Worm (Caenorhabditis elegans) whole organism, L3 larva: ENCODE results near the gene rps-3.

Experiments used
- R02D3.7 ChIP-seq: fragments of 150-350 bp; optimal IDR thresholded peaks from 2 replicates; lab custom pipeline; 2014; ENCODE audit warnings: missing biosample characterization, missing genetic modification characterization
- ZK546.5 ChIP-seq: sonication (generic microtip); optimal IDR thresholded peaks from 2 replicates; lab custom pipeline; 2017; ENCODE audit warnings: missing biosample characterization, missing genetic modification characterization
- aly-2 ChIP-seq: fragments of 150-350 bp; optimal IDR thresholded peaks from 2 replicates; lab custom pipeline; 2014; ENCODE audit warnings: missing biosample characterization, missing genetic modification characterization
- ama-1 ChIP-seq: fragments of 150-350 bp; optimal IDR thresholded peaks from 2 replicates; lab custom pipeline; 2018
- ceh-16 ChIP-seq: sonication (generic microtip); optimal IDR thresholded peaks from 2 replicates; lab custom pipeline; 2017; ENCODE audit warnings: missing biosample characterization, missing genetic modification characterization
- ceh-28 ChIP-seq: fragments of 150-350 bp; optimal IDR thresholded peaks from 2 replicates; lab custom pipeline; 2014; ENCODE audit warnings: missing biosample characterization, missing genetic modification reagents, missing genetic modification characterization
- ceh-82 ChIP-seq: fragments of 150-350 bp; optimal IDR thresholded peaks from 2 replicates; lab custom pipeline; 2014; ENCODE audit warnings: missing biosample characterization, missing genetic modification characterization
- daf-12 ChIP-seq: fragments of 150-350 bp; optimal IDR thresholded peaks from 2 replicates; lab custom pipeline; 2014; ENCODE audit warnings: missing biosample characterization, missing genetic modification reagents, missing genetic modification characterization
- egl-27 ChIP-seq: sonication (generic microtip); optimal IDR thresholded peaks from 4 replicates; lab custom pipeline; 2017; ENCODE audit warnings: missing biosample characterization, missing genetic modification reagents, missing genetic modification characterization
- egl-5 ChIP-seq: fragments of 150-350 bp; optimal IDR thresholded peaks from 2 replicates; lab custom pipeline; 2017; ENCODE audit warnings: missing biosample characterization, missing genetic modification reagents, missing genetic modification characterization, inconsistent platforms
- elt-2 ChIP-seq: sonication (generic microtip); optimal IDR thresholded peaks from 2 replicates; lab custom pipeline; 2016; ENCODE audit warnings: missing genetic modification reagents, mild to moderate bottlenecking, missing genetic modification characterization, missing compliant biosample characterization
- elt-3 ChIP-seq, 3 experiments: fragments of 150-350 bp in 1 of 3; sonication (generic microtip) in 2 of 3; optimal IDR thresholded peaks; 2 replicates in 2 of 3; 4 replicates in 1 of 3; lab custom pipeline; 2014 to 2017; ENCODE audit warnings: missing biosample characterization in 3 of 3, missing genetic modification characterization in 3 of 3
- eor-1 ChIP-seq, 2 experiments: fragments of 150-350 bp; optimal IDR thresholded peaks; 2 replicates each; lab custom pipeline; 2014 to 2018; ENCODE audit warnings: missing biosample characterization in 2 of 2, missing genetic modification characterization in 2 of 2
- fkh-10 ChIP-seq: sonication (generic microtip); optimal IDR thresholded peaks from 2 replicates; lab custom pipeline; 2017; ENCODE audit warnings: missing biosample characterization, missing genetic modification reagents, missing genetic modification characterization
- fkh-2 ChIP-seq: fragments of 150-350 bp; optimal IDR thresholded peaks from 2 replicates; lab custom pipeline; 2014; ENCODE audit warnings: missing biosample characterization, missing genetic modification reagents, missing genetic modification characterization
- fos-1 ChIP-seq: fragments of 150-350 bp; optimal IDR thresholded peaks from 2 replicates; lab custom pipeline; 2014; ENCODE audit warnings: missing biosample characterization, missing genetic modification characterization
- hmg-11 ChIP-seq: sonication (generic microtip); optimal IDR thresholded peaks from 2 replicates; lab custom pipeline; 2016; ENCODE audit warnings: missing genetic modification characterization, missing compliant biosample characterization
- jun-1 ChIP-seq: fragments of 150-350 bp; optimal IDR thresholded peaks from 2 replicates; lab custom pipeline; 2014; ENCODE audit warnings: missing biosample characterization, missing genetic modification reagents, missing genetic modification characterization
- lin-15B ChIP-seq: fragments of 150-350 bp; optimal IDR thresholded peaks from 2 replicates; lab custom pipeline; 2014; ENCODE audit warnings: missing biosample characterization, missing genetic modification characterization
- lin-39 ChIP-seq: fragments of 150-350 bp; optimal IDR thresholded peaks from 2 replicates; lab custom pipeline; 2018; ENCODE audit warnings: missing biosample characterization, missing genetic modification reagents, missing genetic modification characterization
- lsy-12 ChIP-seq: sonication (generic microtip); optimal IDR thresholded peaks from 2 replicates; lab custom pipeline; 2016; ENCODE audit warnings: mild to moderate bottlenecking, missing genetic modification characterization, missing compliant biosample characterization
- mdl-1 ChIP-seq: fragments of 150-350 bp; optimal IDR thresholded peaks from 2 replicates; lab custom pipeline; 2014; ENCODE audit warnings: missing biosample characterization, missing genetic modification characterization
- mml-1 ChIP-seq: fragments of 150-350 bp; sonication (generic microtip); optimal IDR thresholded peaks from 3 replicates; lab custom pipeline; 2014; ENCODE audit warnings: missing biosample characterization, missing genetic modification characterization
- nfya-1 ChIP-seq: sonication (generic microtip); optimal IDR thresholded peaks from 2 replicates; lab custom pipeline; 2017; ENCODE audit warnings: missing genetic modification characterization, mild to moderate bottlenecking, missing compliant biosample characterization, antibody characterized with exemption, moderate library complexity; ENCODE audit not compliant: insufficient read depth
- nhr-11 ChIP-seq: fragments of 150-350 bp; optimal IDR thresholded peaks from 2 replicates; lab custom pipeline; 2014; ENCODE audit warnings: missing biosample characterization, missing genetic modification characterization
- nhr-12 ChIP-seq: fragments of 150-350 bp; optimal IDR thresholded peaks from 2 replicates; lab custom pipeline; 2014; ENCODE audit warnings: missing biosample characterization, missing genetic modification characterization
- nhr-23 ChIP-seq: fragments of 150-350 bp; optimal IDR thresholded peaks from 2 replicates; lab custom pipeline; 2014; ENCODE audit warnings: missing biosample characterization, missing genetic modification reagents, missing genetic modification characterization
- nhr-237 ChIP-seq: fragments of 150-350 bp; optimal IDR thresholded peaks from 2 replicates; lab custom pipeline; 2014; ENCODE audit warnings: missing biosample characterization, missing genetic modification characterization
- nhr-25 ChIP-seq: sonication (generic microtip); optimal IDR thresholded peaks from 2 replicates; lab custom pipeline; 2017; ENCODE audit warnings: missing biosample characterization, missing genetic modification characterization
- nhr-28 ChIP-seq: fragments of 150-350 bp; optimal IDR thresholded peaks from 2 replicates; lab custom pipeline; 2014; ENCODE audit warnings: missing biosample characterization, missing genetic modification characterization
- nhr-76 ChIP-seq: fragments of 150-350 bp; sonication (generic microtip); optimal IDR thresholded peaks from 5 replicates; lab custom pipeline; 2014; ENCODE audit warnings: missing biosample characterization, missing genetic modification characterization
- nhr-77 ChIP-seq: fragments of 150-350 bp; optimal IDR thresholded peaks from 2 replicates; lab custom pipeline; 2014; ENCODE audit warnings: missing biosample characterization, missing genetic modification characterization
- pha-4 ChIP-seq: fragments of 150-350 bp; optimal IDR thresholded peaks from 2 replicates; lab custom pipeline; 2014; ENCODE audit warnings: missing biosample characterization, missing genetic modification reagents, missing genetic modification characterization
- pqm-1 ChIP-seq: fragments of 150-350 bp; optimal IDR thresholded peaks from 2 replicates; lab custom pipeline; 2017; ENCODE audit warnings: missing biosample characterization, missing genetic modification characterization, inconsistent platforms
- sea-2 ChIP-seq: fragments of 150-350 bp; sonication (generic microtip); optimal IDR thresholded peaks from 4 replicates; lab custom pipeline; 2014; ENCODE audit warnings: missing biosample characterization, missing genetic modification reagents, missing genetic modification characterization
- skn-1 ChIP-seq: fragments of 150-350 bp; optimal IDR thresholded peaks from 2 replicates; lab custom pipeline; 2014; ENCODE audit warnings: missing biosample characterization, missing genetic modification characterization
- snpc-4 ChIP-seq: fragments of 150-350 bp; optimal IDR thresholded peaks from 2 replicates; lab custom pipeline; 2014; ENCODE audit warnings: missing biosample characterization, missing genetic modification characterization
- tbx-2 ChIP-seq: sonication (generic microtip); optimal IDR thresholded peaks from 2 replicates; lab custom pipeline; 2016; ENCODE audit warnings: mild to moderate bottlenecking, missing genetic modification characterization, missing compliant biosample characterization
- unc-39 ChIP-seq: sonication (generic microtip); optimal IDR thresholded peaks from 4 replicates; lab custom pipeline; 2017; ENCODE audit warnings: missing biosample characterization, missing genetic modification characterization
- unc-62 ChIP-seq: fragments of 150-350 bp; sonication (generic microtip); optimal IDR thresholded peaks from 4 replicates; lab custom pipeline; 2014; ENCODE audit warnings: missing biosample characterization, missing genetic modification reagents, missing genetic modification characterization
- zag-1 ChIP-seq: fragments of 150-350 bp; optimal IDR thresholded peaks from 2 replicates; lab custom pipeline; 2014; ENCODE audit warnings: missing biosample characterization, missing genetic modification characterization
- ztf-11 ChIP-seq: fragments of 150-350 bp; optimal IDR thresholded peaks from 2 replicates; lab custom pipeline; 2014; ENCODE audit warnings: missing biosample characterization, missing genetic modification characterization
- ztf-4 ChIP-seq: fragments of 150-350 bp; optimal IDR thresholded peaks from 2 replicates; lab custom pipeline; 2014; ENCODE audit warnings: missing biosample characterization, missing genetic modification characterization

rps-3 gene

DNA sequence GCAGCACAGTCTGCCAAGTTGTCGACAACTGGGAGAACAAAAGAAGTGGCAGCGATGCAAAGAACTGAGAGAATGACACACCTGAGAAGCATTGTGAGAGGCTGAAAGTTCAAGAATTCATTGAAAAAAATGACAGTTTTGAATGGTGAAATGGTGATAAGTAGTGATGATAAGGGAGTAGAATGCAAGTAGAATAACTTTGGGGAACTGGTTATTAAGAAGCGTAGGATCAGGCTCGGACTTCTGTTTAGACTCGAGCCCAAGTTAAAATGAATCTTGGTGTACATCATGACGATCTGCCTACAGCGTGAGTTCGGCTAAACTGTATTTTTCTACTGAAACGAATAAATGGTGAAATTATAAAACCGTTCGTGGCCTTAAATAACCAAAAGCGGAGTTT, 28.0 kb upstream of the rps-3 start, which contains the start of gene F42A10.7:
Gene F42A10.7 (minus strand): TSS at position 101 of the 400 bp plus-strand sequence.
- TF ChIP-seq daf-12 (tag; lab: Kevin White, UChicago) (no peak), aly-2 (no peak), nhr-23 (tag; lab: Kevin White, UChicago) (no peak), mml-1 (no peak), ZK546.5 (tag; lab: Kevin White, UChicago) (no peak), nhr-11 (tag; lab: Kevin White, UChicago) (no peak), ama-1 (lab: Kevin White, UChicago) (no peak), snpc-4 (tag; lab: Kevin White, UChicago) (no peak), nhr-28 (no peak)

DNA sequence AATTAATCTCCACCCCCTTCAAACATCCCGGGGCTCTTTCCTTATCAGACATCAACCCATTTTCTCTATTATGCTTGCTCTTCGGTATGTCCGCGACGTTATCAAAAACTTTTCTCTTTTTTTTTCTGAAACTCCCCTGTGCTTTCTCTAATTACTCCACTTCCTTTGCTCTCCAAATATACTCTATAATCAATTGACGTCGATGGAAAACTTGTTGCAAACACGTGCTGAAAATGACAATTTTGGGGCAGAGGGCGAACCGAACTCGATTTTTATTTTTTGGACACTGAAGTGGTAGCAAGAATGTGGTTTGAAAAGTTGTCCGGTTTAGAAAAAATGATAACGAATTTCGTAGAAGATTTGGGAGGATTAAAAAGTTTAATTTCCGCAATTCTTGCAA, 27.5 kb upstream of the rps-3 start:
- TF ChIP-seq pqm-1 (peak; percentile 95), nhr-77 (no peak), zag-1 (tag; lab: Kevin White, UChicago) (no peak), ZK546.5 (tag; lab: Kevin White, UChicago) (no peak), unc-39 (tag; lab: Kevin White, UChicago) (no peak), lin-39 (tag; lab: Kevin White, UChicago) (no peak), ztf-11 (tag; lab: Kevin White, UChicago) (no peak), jun-1 (tag; lab: Kevin White, UChicago) (peak; percentile 69), nhr-25 (no peak), ceh-16 (tag; lab: Kevin White, UChicago) (no peak), lsy-12 (tag; lab: Kevin White, UChicago) (no peak), unc-62 (GFP tag; lab: Kevin White, UChicago) (no peak), tbx-2 (tag; lab: Kevin White, UChicago) (no peak), nhr-237 (tag; lab: Kevin White, UChicago) (no peak), egl-27 (tag; lab: Kevin White, UChicago) (no peak), fkh-2 (no peak), lin-15B (tag; lab: Kevin White, UChicago) (no peak), R02D3.7 (tag; lab: Kevin White, UChicago) (no peak), egl-5 (no peak), ceh-28 (no peak), sea-2 (GFP tag; lab: Kevin White, UChicago) (no peak), ama-1 (lab: Kevin White, UChicago) (no peak), daf-12 (tag; lab: Kevin White, UChicago) (no peak), elt-3 (tag; optimal IDR thresholded peaks at IDR 0.05; lab: Kevin White, UChicago) (no peak), ztf-4 (tag; lab: Kevin White, UChicago) (no peak), elt-2 (tag; lab: Kevin White, UChicago) (peak; percentile 96), skn-1 (tag; lab: Kevin White, UChicago) (no peak), aly-2 (no peak), nhr-76 (tag; lab: Kevin White, UChicago) (no peak), eor-1 (tag; optimal IDR thresholded peaks at IDR 0.05; lab: Kevin White, UChicago) (no peak), mml-1 (no peak), mdl-1 (tag; lab: Kevin White, UChicago) (peak; percentile 9), ceh-82 (tag; lab: Kevin White, UChicago) (no peak), nhr-12 (tag; lab: Kevin White, UChicago) (no peak), snpc-4 (tag; lab: Kevin White, UChicago) (no peak), fos-1 (tag; lab: Kevin White, UChicago) (no peak), nhr-11 (tag; lab: Kevin White, UChicago) (no peak), hmg-11 (no peak), nfya-1 (no peak), pha-4 (tag; lab: Kevin White, UChicago) (peak; percentile 62), nhr-23 (tag; lab: Kevin White, UChicago) (no peak), fkh-10 (GFP tag; lab: Kevin White, UChicago) (no peak)
- TF ChIP-seq, all 47 proteins: peak for 5
